Worm (Caenorhabditis elegans) whole organism, L4 larva: ENCODE data around the gene ttm-2.

Experiments used
- F44E2.7 ChIP-seq: fragments of 200-800 bp; sonication (Bioruptor generic); IDR thresholded peaks from 2 replicates; pipeline ENCODE4 v2.1.2; 2022; ENCODE audit warnings: missing genetic modification characterization, missing compliant biosample characterization
- F49E8.2 ChIP-seq: sonication (generic microtip); optimal IDR thresholded peaks from 2 replicates; lab custom pipeline; 2016; ENCODE audit warnings: missing compliant biosample characterization, mild to moderate bottlenecking, missing genetic modification characterization, borderline replicate concordance
- R02D3.7 ChIP-seq: fragments of 150-350 bp; sonication (generic microtip); optimal IDR thresholded peaks from 3 replicates; lab custom pipeline; 2014; ENCODE audit warnings: missing biosample characterization, missing genetic modification characterization
- Y48G9A.11 ChIP-seq: fragments of 200-800 bp; sonication (Bioruptor generic); IDR thresholded peaks from 2 replicates; pipeline ENCODE4 v1.3.6; 2022; ENCODE audit warnings: missing genetic modification reagents, missing genetic modification characterization, missing compliant biosample characterization
- aha-1 ChIP-seq: fragments of 150-350 bp; peaks from one replicate; lab custom pipeline; 2014; ENCODE audit warnings: missing biosample characterization, missing genetic modification characterization
- aly-2 ChIP-seq: sonication (generic microtip); optimal IDR thresholded peaks from 2 replicates; lab custom pipeline; 2018; ENCODE audit warnings: missing biosample characterization, missing genetic modification characterization
- ama-1 ChIP-seq: fragments of 150-350 bp; optimal IDR thresholded peaks from 2 replicates; lab custom pipeline; 2014; ENCODE audit warnings: inconsistent platforms, mixed read lengths
- arid-1 ChIP-seq: fragments of 200-800 bp; sonication (Bioruptor generic); conservative IDR thresholded peaks from 2 replicates; pipeline ENCODE4 v1.3.6; 2022; ENCODE audit warnings: missing genetic modification reagents, missing genetic modification characterization, missing compliant biosample characterization
- attf-4 ChIP-seq: sonication (generic microtip); optimal IDR thresholded peaks from 3 replicates; lab custom pipeline; 2017; ENCODE audit warnings: missing biosample characterization, missing genetic modification characterization
- ceh-20 ChIP-seq: fragments of 200-800 bp; sonication (Bioruptor generic); IDR thresholded peaks from 2 replicates; pipeline ENCODE4 v1.3.6; 2022; ENCODE audit warnings: missing genetic modification reagents, missing genetic modification characterization, missing compliant biosample characterization
- ceh-44 ChIP-seq: fragments of 200-800 bp; sonication (Bioruptor generic); IDR thresholded peaks from 2 replicates; pipeline ENCODE4 v1.3.6; 2022; ENCODE audit warnings: missing genetic modification reagents, missing genetic modification characterization, missing compliant biosample characterization
- daf-16 ChIP-seq, 3 experiments: sonication (generic microtip); optimal IDR thresholded peaks; 2 replicates each; lab custom pipeline; 2016 to 2017; ENCODE audit warnings: missing genetic modification characterization in 3 of 3, missing genetic modification reagents in 3 of 3, mild to moderate bottlenecking in 2 of 3, missing compliant biosample characterization in 2 of 3, missing biosample characterization in 1 of 3, moderate library complexity in 1 of 3
- daf-19 ChIP-seq: fragments of 200-800 bp; sonication (Bioruptor generic); conservative IDR thresholded peaks from 2 replicates; pipeline ENCODE4 v1.3.6; 2022; ENCODE audit warnings: missing genetic modification characterization, missing compliant biosample characterization
- dmd-6 ChIP-seq: fragments of 200-800 bp; sonication (Bioruptor generic); IDR thresholded peaks from 2 replicates; pipeline ENCODE4 v1.3.6; 2022; ENCODE audit warnings: missing genetic modification reagents, missing genetic modification characterization, missing compliant biosample characterization
- dpl-1 ChIP-seq: fragments of 150-350 bp; optimal IDR thresholded peaks from 2 replicates; lab custom pipeline; 2014; ENCODE audit warnings: missing biosample characterization, missing genetic modification reagents, missing genetic modification characterization
- egl-43 ChIP-seq: fragments of 200-800 bp; sonication (Bioruptor generic); IDR thresholded peaks from 2 replicates; pipeline ENCODE4 v1.3.6; 2022; ENCODE audit warnings: missing genetic modification reagents, missing genetic modification characterization, missing compliant biosample characterization
- hif-1 ChIP-seq, 2 experiments: sonication (generic microtip); optimal IDR thresholded peaks; 2 replicates each; lab custom pipeline; 2016 to 2017; ENCODE audit warnings: missing compliant biosample characterization in 2 of 2, missing genetic modification characterization in 2 of 2, missing genetic modification reagents in 2 of 2, missing genotype in 2 of 2, mild to moderate bottlenecking in 1 of 2
- hlh-11 ChIP-seq: fragments of 200-800 bp; sonication (Bioruptor generic); optimal IDR thresholded peaks from 2 replicates; lab custom pipeline; 2018; ENCODE audit warnings: mild to moderate bottlenecking, missing genetic modification characterization, missing compliant biosample characterization
- hlh-30 ChIP-seq: sonication (generic microtip); optimal IDR thresholded peaks from 2 replicates; lab custom pipeline; 2017; ENCODE audit warnings: antibody characterized with exemption, mild to moderate bottlenecking, missing genetic modification characterization, missing compliant biosample characterization; ENCODE audit not compliant: insufficient read depth
- jun-1 ChIP-seq: fragments of 150-350 bp; optimal IDR thresholded peaks from 2 replicates; lab custom pipeline; 2014; ENCODE audit warnings: missing biosample characterization, missing genetic modification reagents, missing genetic modification characterization
- lim-7 ChIP-seq: fragments of 200-800 bp; sonication (Bioruptor generic); IDR thresholded peaks from 2 replicates; pipeline ENCODE4 v1.3.6; 2022; ENCODE audit warnings: missing genetic modification characterization, missing compliant biosample characterization
- lin-15B ChIP-seq: fragments of 150-350 bp; sonication (generic microtip); optimal IDR thresholded peaks from 3 replicates; lab custom pipeline; 2014; ENCODE audit warnings: missing biosample characterization, missing genetic modification characterization
- lin-39 ChIP-seq: fragments of 150-350 bp; optimal IDR thresholded peaks from 2 replicates; lab custom pipeline; 2014; ENCODE audit warnings: missing biosample characterization, missing genetic modification reagents, missing genetic modification characterization
- lsy-2 ChIP-seq, 2 experiments: fragments of 150-350 bp in 1 of 2; sonication (generic microtip) in 1 of 2; optimal IDR thresholded peaks; 2 replicates each; lab custom pipeline; 2014 to 2017; ENCODE audit warnings: missing biosample characterization in 2 of 2, missing genetic modification characterization in 2 of 2
- madf-5 ChIP-seq, 2 experiments: fragments of 200-800 bp; sonication (Bioruptor generic); IDR thresholded peaks; 2 replicates each; pipeline ENCODE4 v1.3.6; 2022; ENCODE audit warnings: missing compliant biosample characterization in 2 of 2, missing genetic modification characterization in 2 of 2
- mdl-1 ChIP-seq, 2 experiments: fragments of 150-350 bp in 1 of 2; sonication (generic microtip) in 1 of 2; optimal IDR thresholded peaks; 2 replicates each; lab custom pipeline; 2014 to 2017; ENCODE audit warnings: missing biosample characterization in 2 of 2, missing genetic modification characterization in 2 of 2
- mdt-29 ChIP-seq: fragments of 200-800 bp; sonication (Bioruptor generic); IDR thresholded peaks from 2 replicates; pipeline ENCODE4 v1.3.6; 2022; ENCODE audit warnings: missing genetic modification reagents, missing genetic modification characterization, missing compliant biosample characterization
- mes-2 ChIP-seq: sonication (generic microtip); optimal IDR thresholded peaks from 2 replicates; lab custom pipeline; 2016; ENCODE audit warnings: missing genotype, mild to moderate bottlenecking, missing genetic modification characterization, missing compliant biosample characterization; ENCODE audit not compliant: poor library complexity, severe bottlenecking
- mxl-2 ChIP-seq: fragments of 200-800 bp; sonication (Bioruptor generic); conservative IDR thresholded peaks from 2 replicates; pipeline ENCODE4 v1.3.6; 2022; ENCODE audit warnings: missing genetic modification reagents, missing genetic modification characterization, missing compliant biosample characterization
- nhr-102 ChIP-seq: sonication (generic microtip); optimal IDR thresholded peaks from 2 replicates; lab custom pipeline; 2016; ENCODE audit warnings: mild to moderate bottlenecking, missing genetic modification characterization, moderate library complexity, missing compliant biosample characterization
- nhr-11 ChIP-seq: fragments of 150-350 bp; optimal IDR thresholded peaks from 2 replicates; lab custom pipeline; 2014; ENCODE audit warnings: missing biosample characterization, missing genetic modification characterization
- nhr-237 ChIP-seq: sonication (generic microtip); optimal IDR thresholded peaks from 2 replicates; lab custom pipeline; 2017; ENCODE audit warnings: missing biosample characterization, missing genetic modification characterization
- nhr-28 ChIP-seq: fragments of 150-350 bp; optimal IDR thresholded peaks from 2 replicates; lab custom pipeline; 2014; ENCODE audit warnings: missing biosample characterization, missing genetic modification characterization
- nhr-41 ChIP-seq: fragments of 200-800 bp; sonication (Bioruptor generic); IDR thresholded peaks from 2 replicates; pipeline ENCODE4 v1.3.6; 2022; ENCODE audit warnings: missing genetic modification reagents, missing genetic modification characterization, missing compliant biosample characterization
- nhr-42 ChIP-seq: fragments of 200-800 bp; sonication (Bioruptor generic); IDR thresholded peaks from 2 replicates; pipeline ENCODE4 v1.3.6; 2022; ENCODE audit warnings: missing genetic modification characterization, missing compliant biosample characterization
- nhr-77 ChIP-seq: fragments of 150-350 bp; optimal IDR thresholded peaks from 2 replicates; lab custom pipeline; 2014; ENCODE audit warnings: missing biosample characterization, missing genetic modification characterization
- pha-4 ChIP-seq, 2 experiments: fragments of 150-350 bp in 1 of 2; fragments of 200-800 bp in 1 of 2; sonication (Bioruptor generic) in 1 of 2; IDR thresholded peaks in 1 of 2; optimal IDR thresholded peaks in 1 of 2; 2 replicates each; pipeline versions ENCODE4 v1.3.6 to Lab custom; 2014 to 2022; ENCODE audit warnings: missing genetic modification characterization in 2 of 2, missing genetic modification reagents in 2 of 2, missing biosample characterization in 1 of 2, missing compliant biosample characterization in 1 of 2
- pqm-1 ChIP-seq: sonication (generic microtip); optimal IDR thresholded peaks from 2 replicates; lab custom pipeline; 2017; ENCODE audit warnings: missing biosample characterization, missing genetic modification characterization
- saeg-2 ChIP-seq: fragments of 200-800 bp; sonication (Bioruptor generic); IDR thresholded peaks from 2 replicates; pipeline ENCODE4 v1.3.6; 2022; ENCODE audit warnings: missing genetic modification reagents, missing genetic modification characterization, missing compliant biosample characterization
- set-16 ChIP-seq: fragments of 200-800 bp; sonication (Bioruptor generic); IDR thresholded peaks from 2 replicates; pipeline ENCODE4 v1.3.6; 2022; ENCODE audit warnings: missing genetic modification reagents, missing genetic modification characterization, missing compliant biosample characterization
- skn-1 ChIP-seq: fragments of 150-350 bp; optimal IDR thresholded peaks from 2 replicates; lab custom pipeline; 2014; ENCODE audit warnings: missing biosample characterization, missing genetic modification characterization
- snpc-1.2 ChIP-seq: fragments of 200-800 bp; sonication (Bioruptor generic); IDR thresholded peaks from 2 replicates; pipeline ENCODE4 v1.3.6; 2022; ENCODE audit warnings: missing genetic modification reagents, missing genetic modification characterization, missing compliant biosample characterization
- snpc-4 ChIP-seq: fragments of 150-350 bp; optimal IDR thresholded peaks from 2 replicates; lab custom pipeline; 2014; ENCODE audit warnings: missing biosample characterization, missing genetic modification characterization
- spr-3 ChIP-seq: fragments of 200-800 bp; sonication (Bioruptor generic); optimal IDR thresholded peaks from 2 replicates; lab custom pipeline; 2018; ENCODE audit warnings: mild to moderate bottlenecking, missing genetic modification characterization, missing compliant biosample characterization
- tra-1 ChIP-seq: fragments of 200-800 bp; sonication (Bioruptor generic); IDR thresholded peaks from 2 replicates; pipeline ENCODE4 v1.3.6; 2022; ENCODE audit warnings: missing genetic modification reagents, missing genetic modification characterization, missing compliant biosample characterization
- unc-130 ChIP-seq: sonication (generic microtip); optimal IDR thresholded peaks from 2 replicates; lab custom pipeline; 2016; ENCODE audit warnings: missing genetic modification reagents, missing genetic modification characterization, missing compliant biosample characterization
- unc-39 ChIP-seq: sonication (generic microtip); optimal IDR thresholded peaks from 2 replicates; lab custom pipeline; 2017; ENCODE audit warnings: missing biosample characterization, missing genetic modification characterization
- zfp-2 ChIP-seq: sonication (generic microtip); optimal IDR thresholded peaks from 2 replicates; lab custom pipeline; 2016; ENCODE audit warnings: mild to moderate bottlenecking, missing genetic modification characterization, missing compliant biosample characterization
- zfp-3 ChIP-seq: fragments of 200-800 bp; sonication (Bioruptor generic); conservative IDR thresholded peaks from 2 replicates; pipeline ENCODE4 v1.3.6; 2022; ENCODE audit warnings: missing genetic modification reagents, missing genetic modification characterization, missing compliant biosample characterization
- zip-11 ChIP-seq: fragments of 200-800 bp; sonication (Bioruptor generic); IDR thresholded peaks from 2 replicates; pipeline ENCODE4 v1.3.6; 2022; ENCODE audit warnings: missing genetic modification characterization, missing compliant biosample characterization
- ztf-11 ChIP-seq: fragments of 150-350 bp; optimal IDR thresholded peaks from 2 replicates; lab custom pipeline; 2014; ENCODE audit warnings: missing biosample characterization, missing genetic modification characterization

ttm-2 gene

DNA sequence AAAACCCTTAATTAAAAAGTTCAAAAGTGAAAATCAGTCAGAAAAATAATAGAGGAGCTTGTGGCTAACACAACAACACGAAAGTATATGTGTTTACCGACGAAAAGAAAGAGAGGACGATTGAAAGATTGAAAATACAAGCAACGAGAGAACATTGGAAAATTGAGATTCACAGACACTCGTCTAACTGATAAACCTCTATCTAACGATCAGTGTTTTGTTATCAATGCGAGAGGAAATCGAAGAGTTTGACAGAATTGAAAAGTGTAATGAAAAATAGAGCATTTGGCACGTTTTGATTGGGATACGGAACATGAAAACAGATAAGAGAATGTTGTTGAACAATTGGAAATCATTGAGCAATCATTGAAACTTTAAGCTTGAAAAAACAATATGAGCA is 37.5 kb downstream of the ttm-2 start:
- TF ChIP-seq lin-39 (tag; lab: Kevin White, UChicago) (no peak), Y48G9A.11 (GFP tag; lab: Robert Waterston, UW) (no peak), nhr-77 (peak; percentile 92), snpc-1.2 (GFP tag; lab: Robert Waterston, UW) (no peak), unc-39 (tag; lab: Kevin White, UChicago) (no peak), F44E2.7 (GFP tag; lab: Robert Waterston, UW) (no peak), pqm-1 (peak; percentile 99), daf-16 (GFP tag; optimal IDR thresholded peaks at IDR 0.05; lab: Kevin White, UChicago) (peak; percentile 66 to 95), daf-16 (tag; optimal IDR thresholded peaks at IDR 0.05; lab: Kevin White, UChicago) (peak; percentile 99), attf-4 (tag; lab: Kevin White, UChicago) (no peak), nhr-102 (tag; lab: Kevin White, UChicago) (peak; percentile 14), daf-19 (GFP tag; lab: Robert Waterston, UW) (no peak), madf-5 (GFP tag; IDR thresholded peaks at IDR 0.05; lab: Robert Waterston, UW) (no peak), lsy-2 (tag; optimal IDR thresholded peaks at IDR 0.05; lab: Kevin White, UChicago) (no peak), hlh-30 (tag; lab: Kevin White, UChicago) (peak; percentile 31), F49E8.2 (tag; lab: Kevin White, UChicago) (no peak), nhr-11 (tag; lab: Kevin White, UChicago) (peak; percentile 62), set-16 (GFP tag; lab: Robert Waterston, UW) (no peak), hif-1 (tag; optimal IDR thresholded peaks at IDR 0.05; lab: Kevin White, UChicago) (peak; percentile 58 to 96), hlh-11 (tag; lab: Kevin White, UChicago) (peak; percentile 91), nhr-41 (no peak), aha-1 (no peak), egl-43 (GFP tag; lab: Robert Waterston, UW) (no peak), mxl-2 (GFP tag; lab: Robert Waterston, UW) (no peak), nhr-237 (tag; lab: Kevin White, UChicago) (no peak), zip-11 (GFP tag; lab: Robert Waterston, UW) (no peak), saeg-2 (GFP tag; lab: Robert Waterston, UW) (no peak), aly-2 (tag; lab: Kevin White, UChicago) (no peak), zfp-2 (tag; lab: Kevin White, UChicago) (no peak), snpc-4 (tag; lab: Kevin White, UChicago) (no peak), skn-1 (no peak), tra-1 (peak; percentile 86), dpl-1 (GFP tag; lab: Kevin White, UChicago) (peak; percentile 0), mdt-29 (GFP tag; lab: Robert Waterston, UW) (no peak), nhr-42 (GFP tag; lab: Robert Waterston, UW) (no peak), zfp-3 (GFP tag; lab: Robert Waterston, UW) (no peak), R02D3.7 (no peak), ama-1 (no peak), lim-7 (GFP tag; lab: Robert Waterston, UW) (no peak), pha-4 (GFP tag; IDR thresholded peaks at IDR 0.05; lab: Robert Waterston, UW) (no peak), pha-4 (tag; optimal IDR thresholded peaks at IDR 0.05; lab: Kevin White, UChicago) (no peak), dmd-6 (GFP tag; lab: Robert Waterston, UW) (peak; percentile 89), spr-3 (no peak), mdl-1 (tag; optimal IDR thresholded peaks at IDR 0.05; lab: Kevin White, UChicago) (peak in 1 of 2 experiments; percentile 47), nhr-28 (peak; percentile 95), ceh-20 (GFP tag; lab: Robert Waterston, UW) (no peak), mes-2 (tag; lab: Kevin White, UChicago) (no peak), ztf-11 (tag; lab: Kevin White, UChicago) (no peak), arid-1 (GFP tag; lab: Robert Waterston, UW) (no peak), unc-130 (GFP tag; lab: Kevin White, UChicago) (no peak), lin-15B (tag; lab: Kevin White, UChicago) (no peak), ceh-44 (GFP tag; lab: Robert Waterston, UW) (no peak), jun-1 (tag; lab: Kevin White, UChicago) (no peak)
